Fruit fly (Drosophila melanogaster) whole organism, embryonic: ENCODE data around the gene nbs.

ENCODE experiments used
- ATbp ChIP-seq: fragments of 200-800 bp; sonication (Bioruptor generic); optimal IDR thresholded peaks from 2 replicates; lab custom pipeline; 2017; ENCODE audit warnings: missing biosample characterization, mild to moderate bottlenecking, missing genetic modification characterization, missing genetic modification reagents
- Adf1 ChIP-seq: fragments of 200-800 bp; sonication (Bioruptor generic); IDR thresholded peaks from 2 replicates; pipeline ENCODE4 v1.3.6; 2022; ENCODE audit warnings: missing biosample characterization, missing genetic modification characterization
- Asciz ChIP-seq: fragments of 200-800 bp; sonication (Bioruptor generic); optimal IDR thresholded peaks from 2 replicates; lab custom pipeline; 2017; ENCODE audit warnings: missing biosample characterization, mild to moderate bottlenecking, missing genetic modification characterization, missing genetic modification reagents
- CG10321 ChIP-seq: fragments of 200-800 bp; sonication (Bioruptor generic); IDR thresholded peaks from 2 replicates; pipeline ENCODE4 v1.3.6; 2022; ENCODE audit warnings: missing biosample characterization, missing genetic modification characterization
- CG11085 ChIP-seq: fragments of 200-800 bp; sonication (Bioruptor generic); IDR thresholded peaks from 2 replicates; pipeline ENCODE4 v1.3.6; 2022; ENCODE audit warnings: missing biosample characterization, missing genetic modification characterization
- CG11723 ChIP-seq: fragments of 200-800 bp; sonication (Bioruptor generic); optimal IDR thresholded peaks from 2 replicates; lab custom pipeline; 2017; ENCODE audit warnings: missing biosample characterization, mild to moderate bottlenecking, missing genetic modification characterization
- CG12155 ChIP-seq: fragments of 200-800 bp; sonication (Bioruptor generic); optimal IDR thresholded peaks from 3 replicates; lab custom pipeline; 2016; ENCODE audit warnings: missing biosample characterization, missing genetic modification characterization
- CG13424 ChIP-seq: fragments of 200-800 bp; sonication (Bioruptor generic); optimal IDR thresholded peaks from 2 replicates; lab custom pipeline; 2019; ENCODE audit warnings: missing biosample characterization, mild to moderate bottlenecking, missing genetic modification characterization, moderate library complexity
- CG15011 ChIP-seq: fragments of 200-800 bp; sonication (Bioruptor generic); optimal IDR thresholded peaks from 3 replicates; lab custom pipeline; 2018; ENCODE audit warnings: missing biosample characterization, mild to moderate bottlenecking, missing genetic modification characterization
- CG15514 ChIP-seq: fragments of 200-800 bp; sonication (Bioruptor generic); optimal IDR thresholded peaks from 3 replicates; lab custom pipeline; 2017; ENCODE audit warnings: missing biosample characterization, missing genetic modification characterization, mild to moderate bottlenecking, moderate library complexity, missing genetic modification reagents
- CG1602 ChIP-seq: fragments of 200-800 bp; sonication (Bioruptor generic); optimal IDR thresholded peaks from 3 replicates; lab custom pipeline; 2016; ENCODE audit warnings: missing biosample characterization, missing genetic modification characterization
- CG18476 ChIP-seq: fragments of 200-800 bp; sonication (Bioruptor generic); optimal IDR thresholded peaks from 2 replicates; lab custom pipeline; 2016; ENCODE audit warnings: missing biosample characterization, mild to moderate bottlenecking, missing genetic modification characterization
- CG18764 ChIP-seq: fragments of 200-800 bp; sonication (Bioruptor generic); optimal IDR thresholded peaks from 3 replicates; lab custom pipeline; 2016; ENCODE audit warnings: missing biosample characterization, missing genetic modification characterization
- CG2202 ChIP-seq: fragments of 200-800 bp; sonication (Bioruptor generic); optimal IDR thresholded peaks from 2 replicates; lab custom pipeline; 2018; ENCODE audit warnings: missing biosample characterization, mild to moderate bottlenecking, missing genetic modification characterization
- CG30403 ChIP-seq: fragments of 200-800 bp; sonication (Bioruptor generic); optimal IDR thresholded peaks from 3 replicates; lab custom pipeline; 2016; ENCODE audit warnings: missing biosample characterization, missing genetic modification characterization
- CG31388 ChIP-seq: fragments of 200-800 bp; sonication (Bioruptor generic); optimal IDR thresholded peaks from 2 replicates; lab custom pipeline; 2016; ENCODE audit warnings: missing biosample characterization, missing genetic modification characterization
- CG3163 ChIP-seq: fragments of 200-800 bp; sonication (Bioruptor generic); optimal IDR thresholded peaks from 3 replicates; lab custom pipeline; 2016; ENCODE audit warnings: missing biosample characterization, missing genetic modification characterization
- CG4282 ChIP-seq: fragments of 200-800 bp; sonication (Bioruptor generic); optimal IDR thresholded peaks from 2 replicates; lab custom pipeline; 2016; ENCODE audit warnings: missing biosample characterization, missing genetic modification characterization
- CG4404 ChIP-seq: fragments of 200-800 bp; sonication (Bioruptor generic); IDR thresholded peaks from 2 replicates; pipeline ENCODE4 v1.3.6; 2022; ENCODE audit warnings: missing biosample characterization, missing genetic modification characterization
- CG7786 ChIP-seq: fragments of 200-800 bp; sonication (Bioruptor generic); optimal IDR thresholded peaks from 2 replicates; lab custom pipeline; 2016; ENCODE audit warnings: missing biosample characterization, missing genetic modification characterization
- CG8359 ChIP-seq: fragments of 200-800 bp; sonication (Bioruptor generic); optimal IDR thresholded peaks from 2 replicates; lab custom pipeline; 2017; ENCODE audit warnings: missing biosample characterization, mild to moderate bottlenecking, missing genetic modification characterization, borderline replicate concordance
- CG9932 ChIP-seq: fragments of 200-800 bp; sonication (Bioruptor generic); IDR thresholded peaks from 2 replicates; pipeline ENCODE4 v1.3.6; 2022; ENCODE audit warnings: missing biosample characterization, missing genetic modification characterization
- Chrac-16 ChIP-seq: fragments of 200-800 bp; sonication (Bioruptor generic); optimal IDR thresholded peaks from 3 replicates; lab custom pipeline; 2016; ENCODE audit warnings: missing biosample characterization, missing genetic modification characterization
- Dbx ChIP-seq: fragments of 200-800 bp; sonication (Bioruptor generic); IDR thresholded peaks from 3 replicates; pipeline ENCODE4 v1.3.6; 2022; ENCODE audit warnings: missing biosample characterization, missing genetic modification characterization
- Doc2 ChIP-seq: fragments of 200-800 bp; sonication (Bioruptor generic); IDR thresholded peaks from 2 replicates; pipeline ENCODE4 v1.3.6; 2022; ENCODE audit warnings: missing biosample characterization, missing genetic modification characterization
- Fer2 ChIP-seq: fragments of 200-800 bp; sonication (Bioruptor generic); optimal IDR thresholded peaks from 2 replicates; lab custom pipeline; 2018; ENCODE audit warnings: missing biosample characterization, mild to moderate bottlenecking, missing genetic modification characterization, moderate library complexity
- Hmr ChIP-seq: fragments of 200-800 bp; sonication (Bioruptor generic); optimal IDR thresholded peaks from 3 replicates; lab custom pipeline; 2017; ENCODE audit warnings: mild to moderate bottlenecking, missing biosample characterization, missing genetic modification reagents, missing genetic modification characterization
- Hmx ChIP-seq: fragments of 200-800 bp; sonication (Bioruptor generic); optimal IDR thresholded peaks from 2 replicates; lab custom pipeline; 2016; ENCODE audit warnings: missing biosample characterization, missing genetic modification characterization
- Hr51 ChIP-seq, 2 experiments: fragments of 200-800 bp; sonication (Bioruptor generic); optimal IDR thresholded peaks; 2 replicates in 1 of 2; 3 replicates in 1 of 2; lab custom pipeline; 2016 to 2018; ENCODE audit warnings: missing biosample characterization in 2 of 2, missing genetic modification characterization in 2 of 2, mild to moderate bottlenecking in 1 of 2, moderate library complexity in 1 of 2
- Tbp ChIP-seq: fragments of >200 bp; optimal IDR thresholded peaks from 2 replicates; lab custom pipeline; 2018; ENCODE audit warnings: missing biosample characterization, missing genetic modification characterization
- Xbp1 ChIP-seq: fragments of 200-800 bp; sonication (Bioruptor generic); optimal IDR thresholded peaks from 3 replicates; lab custom pipeline; 2016; ENCODE audit warnings: missing biosample characterization, mild to moderate bottlenecking, missing genetic modification characterization
- bcd ChIP-seq: fragments of 200-800 bp; sonication (Bioruptor generic); optimal IDR thresholded peaks from 2 replicates; lab custom pipeline; 2017; ENCODE audit warnings: missing biosample characterization, mild to moderate bottlenecking, missing genetic modification characterization
- chn ChIP-seq: fragments of 200-800 bp; sonication (Bioruptor generic); optimal IDR thresholded peaks from 2 replicates; lab custom pipeline; 2016; ENCODE audit warnings: missing biosample characterization, missing genetic modification characterization
- ci ChIP-seq: fragments of 200-800 bp; sonication (Bioruptor generic); IDR thresholded peaks from 3 replicates; pipeline ENCODE4 v1.3.6; 2022; ENCODE audit warnings: missing biosample characterization, missing genetic modification characterization
- croc ChIP-seq: fragments of 200-800 bp; sonication (Bioruptor generic); conservative IDR thresholded peaks from 3 replicates; pipeline ENCODE4 v1.3.6; 2022; ENCODE audit warnings: missing biosample characterization, missing genetic modification characterization
- crol ChIP-seq: fragments of 200-800 bp; sonication (Bioruptor generic); IDR thresholded peaks from 2 replicates; pipeline ENCODE4 v1.3.6; 2022; ENCODE audit warnings: missing biosample characterization, missing genetic modification characterization
- emc ChIP-seq: fragments of 200-800 bp; sonication (Bioruptor generic); optimal IDR thresholded peaks from 2 replicates; lab custom pipeline; 2016; ENCODE audit warnings: missing biosample characterization, missing genetic modification characterization
- esg ChIP-seq: fragments of 200-800 bp; sonication (Bioruptor generic); conservative IDR thresholded peaks from 2 replicates; pipeline ENCODE4 v1.3.6; 2022; ENCODE audit warnings: missing biosample characterization, missing genetic modification characterization
- gfzf ChIP-seq: fragments of 200-800 bp; sonication (Bioruptor generic); optimal IDR thresholded peaks from 2 replicates; lab custom pipeline; 2016; ENCODE audit warnings: missing biosample characterization, mild to moderate bottlenecking, missing genetic modification characterization, moderate library complexity
- grn ChIP-seq: fragments of 200-800 bp; sonication (Bioruptor generic); optimal IDR thresholded peaks from 3 replicates; lab custom pipeline; 2017; ENCODE audit warnings: missing biosample characterization, missing genetic modification characterization
- mirr ChIP-seq: fragments of 200-800 bp; sonication (Bioruptor generic); optimal IDR thresholded peaks from 3 replicates; lab custom pipeline; 2018; ENCODE audit warnings: missing biosample characterization, mild to moderate bottlenecking, missing genetic modification characterization
- otp ChIP-seq: fragments of 200-800 bp; sonication (Bioruptor generic); IDR thresholded peaks from 3 replicates; pipeline ENCODE4, ENCODE4 v1.3.6; 2022; ENCODE audit warnings: missing biosample characterization, missing genetic modification characterization
- repo ChIP-seq: fragments of 200-800 bp; sonication (Bioruptor generic); optimal IDR thresholded peaks from 2 replicates; lab custom pipeline; 2016; ENCODE audit warnings: missing biosample characterization, missing genetic modification characterization
- run ChIP-seq: fragments of 200-800 bp; sonication (Bioruptor generic); optimal IDR thresholded peaks from 3 replicates; lab custom pipeline; 2018; ENCODE audit warnings: missing biosample characterization, mild to moderate bottlenecking, missing genetic modification characterization
- shn ChIP-seq: fragments of 200-800 bp; sonication (Bioruptor generic); optimal IDR thresholded peaks from 3 replicates; lab custom pipeline; 2016; ENCODE audit warnings: missing biosample characterization, missing genetic modification characterization
- sim ChIP-seq: fragments of 200-800 bp; sonication (Bioruptor generic); IDR thresholded peaks from 2 replicates; pipeline ENCODE4 v1.3.6; 2022; ENCODE audit warnings: missing biosample characterization, missing genetic modification characterization
- sisA ChIP-seq: fragments of 200-800 bp; sonication (Bioruptor generic); IDR thresholded peaks from 2 replicates; pipeline ENCODE4 v1.3.6; 2022; ENCODE audit warnings: missing biosample characterization, missing genetic modification characterization
- tin ChIP-seq: fragments of 200-800 bp; sonication (Bioruptor generic); optimal IDR thresholded peaks from 3 replicates; lab custom pipeline; 2016; ENCODE audit warnings: missing biosample characterization, missing genetic modification characterization
- twi ChIP-seq: fragments of 200-800 bp; optimal IDR thresholded peaks from 2 replicates; lab custom pipeline; 2019; ENCODE audit warnings: missing biosample characterization, mild to moderate bottlenecking, missing genetic modification characterization, moderate library complexity
- tx ChIP-seq: fragments of 200-800 bp; sonication (Bioruptor generic); optimal IDR thresholded peaks from 2 replicates; lab custom pipeline; 2016; ENCODE audit warnings: missing biosample characterization, missing genetic modification characterization

The nbs gene

DNA sequence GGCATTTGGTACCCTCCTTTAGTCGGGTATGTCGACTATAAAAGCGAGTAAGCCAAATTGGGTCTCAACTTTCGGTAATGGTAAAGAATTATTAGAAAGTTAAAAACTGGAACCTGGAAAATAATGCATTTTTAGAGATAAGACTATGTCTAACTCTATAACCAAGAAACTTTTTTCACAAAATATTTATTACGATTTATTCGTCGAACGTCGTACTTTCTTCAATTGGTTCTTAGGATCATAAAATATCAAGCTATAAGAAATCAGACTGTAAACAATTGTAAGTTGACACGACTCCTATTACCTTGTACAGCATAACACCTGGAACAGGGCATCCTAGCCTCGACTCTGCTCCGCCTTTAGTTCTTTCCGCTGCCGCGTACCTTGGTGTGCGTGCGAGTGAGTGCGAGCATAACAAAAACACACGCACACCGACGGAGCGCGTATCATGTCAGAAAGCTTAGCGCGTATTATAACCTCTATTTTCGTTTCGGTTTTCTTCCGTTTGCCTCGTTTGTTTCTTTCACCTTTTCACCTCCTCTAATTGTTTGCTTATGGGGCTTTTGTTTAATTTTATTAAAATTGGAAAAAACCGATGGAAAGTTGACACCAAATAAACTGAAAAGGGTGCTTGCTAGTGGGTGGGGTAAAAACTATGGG lies 30.0 kb downstream of the nbs start (continued):
- TF ChIP-seq Hmr (peak; percentile 97), shn (GFP tag; lab: Kevin White, UChicago) (peak; percentile 97), gfzf (GFP tag; lab: Kevin White, UChicago) (peak; percentile 20), esg (peak; percentile 89), CG18764 (GFP tag; lab: Kevin White, UChicago) (peak; percentile 89), CG13424 (peak; percentile 97), sim (GFP tag; lab: Robert Waterston, UW) (peak; percentile 51; the same call in 1 of the 2 replicates), CG3163 (peak; percentile 79), Hmx (GFP tag; lab: Kevin White, UChicago) (peak; percentile 94), Xbp1 (GFP tag; lab: Kevin White, UChicago) (peak; percentile 96), mirr (peak; percentile 62), CG11723 (GFP tag; lab: Kevin White, UChicago) (peak; percentile 95), tin (GFP tag; lab: Kevin White, UChicago) (peak; percentile 96), CG4404 (GFP tag; lab: Robert Waterston, UW) (peak; percentile 81), otp (GFP tag; lab: Robert Waterston, UW) (peak; percentile 69; the same call in 1 of the 3 replicates), CG1602 (peak; percentile 95), twi (tag; lab: Kevin White, UChicago) (peak; percentile 91), CG11085 (GFP tag; lab: Robert Waterston, UW) (0 out of 2 replicates have a peak, but pooled peaks have one; percentile 53), CG18476 (peak; percentile 97), Chrac-16 (GFP tag; lab: Kevin White, UChicago) (peak; percentile 95), crol (GFP tag; lab: Robert Waterston, UW) (no peak; the same call in 1 of the 2 replicates), emc (peak; percentile 91), grn (GFP tag; lab: Kevin White, UChicago) (peak; percentile 62), CG31388 (peak; percentile 87), CG10321 (GFP tag; lab: Robert Waterston, UW) (peak; percentile 64), chn (peak; percentile 96), Dbx (GFP tag; lab: Robert Waterston, UW) (peak; percentile 93), Tbp (GFP tag; lab: Kevin White, UChicago) (no peak), ATbp (GFP tag; lab: Kevin White, UChicago) (peak; percentile 92), Doc2 (GFP tag; lab: Robert Waterston, UW) (peak; percentile 69), tx (GFP tag; lab: Kevin White, UChicago) (peak; percentile 97), Asciz (GFP tag; lab: Kevin White, UChicago) (peak; percentile 95), CG9932 (GFP tag; lab: Robert Waterston, UW) (peak; percentile 89), bcd (GFP tag; lab: Kevin White, UChicago) (peak; percentile 98), CG2202 (tag; lab: Kevin White, UChicago) (peak; percentile 73), croc (GFP tag; lab: Robert Waterston, UW) (peak; percentile 86), Hr51 (GFP tag; optimal IDR thresholded peaks at IDR 0.05; lab: Kevin White, UChicago) (peak; percentile 95 to 97), repo (peak; percentile 92), CG12155 (GFP tag; lab: Kevin White, UChicago) (peak; percentile 94), CG15514 (GFP tag; lab: Kevin White, UChicago) (peak; percentile 87), ci (GFP tag; lab: Robert Waterston, UW) (peak; percentile 84), run (tag; lab: Kevin White, UChicago) (peak; percentile 85), CG4282 (GFP tag; lab: Kevin White, UChicago) (peak; percentile 83), sisA (GFP tag; lab: Robert Waterston, UW) (peak; percentile 90), CG15011 (GFP tag; lab: Kevin White, UChicago) (peak; percentile 95), CG8359 (GFP tag; lab: Kevin White, UChicago) (peak; percentile 86), CG7786 (GFP tag; lab: Kevin White, UChicago) (peak; percentile 97), CG30403 (GFP tag; lab: Kevin White, UChicago) (peak; percentile 99), Fer2 (tag; lab: Kevin White, UChicago) (peak; percentile 88), Adf1 (GFP tag; lab: Robert Waterston, UW) (no peak)
